Fruit fly (Drosophila melanogaster) whole organism, embryonic: ENCODE data around the gene CG4364.

Experiments
- Atf-2 ChIP-seq: fragments of 200-800 bp; sonication (Bioruptor generic); optimal IDR thresholded peaks from 2 replicates; lab custom pipeline; 2016; ENCODE audit warnings: missing biosample characterization, missing genetic modification characterization
- Blimp-1 ChIP-seq: fragments of 200-800 bp; sonication (Bioruptor generic); optimal IDR thresholded peaks from 3 replicates; lab custom pipeline; 2018; ENCODE audit warnings: missing biosample characterization, missing genetic modification characterization, mild to moderate bottlenecking, moderate library complexity, missing genetic modification reagents
- CG10147 ChIP-seq: fragments of 200-800 bp; sonication (Bioruptor generic); optimal IDR thresholded peaks from 2 replicates; lab custom pipeline; 2019; ENCODE audit warnings: missing biosample characterization, mild to moderate bottlenecking, missing genetic modification characterization, moderate library complexity
- CG11093 ChIP-seq: fragments of 200-800 bp; sonication (Bioruptor generic); IDR thresholded peaks from 3 replicates; pipeline ENCODE4 v1.3.6; 2022; ENCODE audit warnings: missing biosample characterization, missing genetic modification characterization
- CG11398 ChIP-seq: fragments of 200-800 bp; sonication (Bioruptor generic); optimal IDR thresholded peaks from 2 replicates; lab custom pipeline; 2016; ENCODE audit warnings: missing biosample characterization, missing genetic modification characterization
- CG14050 ChIP-seq: fragments of 200-800 bp; sonication (Bioruptor generic); IDR thresholded peaks from 3 replicates; pipeline ENCODE4 v1.3.6; 2022; ENCODE audit warnings: missing biosample characterization, missing genetic modification characterization
- CG14710 ChIP-seq: fragments of 200-800 bp; sonication (Bioruptor generic); optimal IDR thresholded peaks from 3 replicates; lab custom pipeline; 2019; ENCODE audit warnings: missing biosample characterization, mild to moderate bottlenecking, missing genetic modification characterization, moderate library complexity
- CG15011 ChIP-seq: fragments of 200-800 bp; sonication (Bioruptor generic); optimal IDR thresholded peaks from 3 replicates; lab custom pipeline; 2018; ENCODE audit warnings: missing biosample characterization, mild to moderate bottlenecking, missing genetic modification characterization
- CG16813 ChIP-seq: fragments of 200-800 bp; sonication (Bioruptor generic); IDR thresholded peaks from 3 replicates; pipeline ENCODE4 v1.3.6; 2022; ENCODE audit warnings: missing biosample characterization, missing genetic modification characterization; ENCODE audit not compliant: partially characterized antibody
- CG16863 ChIP-seq: fragments of 200-800 bp; sonication (Bioruptor generic); optimal IDR thresholded peaks from 3 replicates; lab custom pipeline; 2016; ENCODE audit warnings: missing biosample characterization, missing genetic modification characterization
- CG17186 ChIP-seq: fragments of 200-800 bp; sonication (Bioruptor generic); optimal IDR thresholded peaks from 3 replicates; lab custom pipeline; 2017; ENCODE audit warnings: missing biosample characterization, missing genetic modification reagents, missing genetic modification characterization
- CG32532 ChIP-seq: fragments of 200-800 bp; sonication (Bioruptor generic); IDR thresholded peaks from 2 replicates; pipeline ENCODE4 v1.3.6; 2022; ENCODE audit warnings: missing biosample characterization, missing genetic modification characterization
- CG3726 ChIP-seq: fragments of 200-800 bp; sonication (Bioruptor generic); IDR thresholded peaks from 3 replicates; pipeline ENCODE4, ENCODE4 v1.3.6; 2022; ENCODE audit warnings: missing biosample characterization, missing genetic modification characterization
- CG43689 ChIP-seq: fragments of 200-800 bp; sonication (Bioruptor generic); IDR thresholded peaks from 2 replicates; pipeline ENCODE4 v1.3.6; 2022; ENCODE audit warnings: missing biosample characterization, missing genetic modification characterization
- CG7556 ChIP-seq: fragments of 200-800 bp; sonication (Bioruptor generic); optimal IDR thresholded peaks from 2 replicates; lab custom pipeline; 2017; ENCODE audit warnings: missing biosample characterization, mild to moderate bottlenecking, missing genetic modification characterization
- CG7786 ChIP-seq: fragments of 200-800 bp; sonication (Bioruptor generic); optimal IDR thresholded peaks from 2 replicates; lab custom pipeline; 2016; ENCODE audit warnings: missing biosample characterization, missing genetic modification characterization
- CG9727 ChIP-seq: fragments of 200-800 bp; sonication (Bioruptor generic); optimal IDR thresholded peaks from 3 replicates; lab custom pipeline; 2017; ENCODE audit warnings: missing biosample characterization, mild to moderate bottlenecking, missing genetic modification characterization
- CTCF ChIP-seq: fragments of 200-800 bp; sonication (Bioruptor generic); optimal IDR thresholded peaks from 2 replicates; lab custom pipeline; 2017; ENCODE audit warnings: missing biosample characterization, mild to moderate bottlenecking, missing genetic modification characterization, moderate library complexity
- Dad ChIP-seq: fragments of 200-800 bp; sonication (Bioruptor generic); optimal IDR thresholded peaks from 3 replicates; lab custom pipeline; 2016; ENCODE audit warnings: missing biosample characterization, missing genetic modification characterization
- Dbx ChIP-seq: fragments of 200-800 bp; sonication (Bioruptor generic); IDR thresholded peaks from 3 replicates; pipeline ENCODE4 v1.3.6; 2022; ENCODE audit warnings: missing biosample characterization, missing genetic modification characterization
- Elba2 ChIP-seq: fragments of 200-800 bp; sonication (Bioruptor generic); optimal IDR thresholded peaks from 3 replicates; lab custom pipeline; 2016; ENCODE audit warnings: missing biosample characterization, missing genetic modification characterization
- Hr39 ChIP-seq: fragments of >200 bp; optimal IDR thresholded peaks from 2 replicates; lab custom pipeline; 2017
- Hr78 ChIP-seq, 2 experiments: fragments of 200-800 bp in 1 of 2; fragments of >200 bp in 1 of 2; sonication (Bioruptor generic) in 1 of 2; optimal IDR thresholded peaks; 2 replicates each; lab custom pipeline; 2017 to 2019; ENCODE audit warnings: missing biosample characterization in 2 of 2, missing genetic modification characterization in 2 of 2, mild to moderate bottlenecking in 1 of 2, moderate library complexity in 1 of 2
- Med ChIP-seq: fragments of 200-800 bp; sonication (Bioruptor generic); peaks from one replicate; lab custom pipeline; 2016; ENCODE audit warnings: missing biosample characterization, missing genetic modification characterization, mild to moderate bottlenecking, inconsistent platforms, moderate library complexity
- Nf-YC ChIP-seq: fragments of 200-800 bp; optimal IDR thresholded peaks from 3 replicates; lab custom pipeline; 2019; ENCODE audit warnings: missing biosample characterization, mild to moderate bottlenecking, missing genetic modification characterization, moderate library complexity
- PHDP ChIP-seq: fragments of 200-800 bp; sonication (Bioruptor generic); optimal IDR thresholded peaks from 3 replicates; lab custom pipeline; 2018; ENCODE audit warnings: missing biosample characterization, mild to moderate bottlenecking, missing genetic modification characterization, moderate library complexity
- Trl ChIP-seq, 3 experiments: fragments of >200 bp in 2 of 3; fragments of 200-800 bp in 1 of 3; sonication (Bioruptor generic) in 1 of 3; optimal IDR thresholded peaks; 2 replicates in 1 of 3; 3 replicates in 2 of 3; lab custom pipeline; 2016 to 2017; ENCODE audit warnings: missing biosample characterization in 1 of 3, missing genetic modification characterization in 1 of 3
- chm ChIP-seq: fragments of 200-800 bp; sonication (Bioruptor generic); IDR thresholded peaks from 2 replicates; pipeline ENCODE4 v1.3.6; 2022; ENCODE audit warnings: missing biosample characterization, missing genetic modification characterization
- gsb-n ChIP-seq: fragments of 200-800 bp; sonication (Bioruptor generic); optimal IDR thresholded peaks from 3 replicates; lab custom pipeline; 2018; ENCODE audit warnings: missing biosample characterization, mild to moderate bottlenecking, missing genetic modification characterization
- ham ChIP-seq: fragments of 200-800 bp; sonication (Bioruptor generic); IDR thresholded peaks from 2 replicates; pipeline ENCODE4 v1.3.6; 2022; ENCODE audit warnings: missing biosample characterization, missing genetic modification characterization
- hb ChIP-seq: fragments of 200-800 bp; sonication (Bioruptor generic); IDR thresholded peaks from 3 replicates; pipeline ENCODE4 v1.3.6; 2022; ENCODE audit warnings: missing biosample characterization, missing genetic modification characterization; ENCODE audit not compliant: partially characterized antibody
- insv ChIP-seq, 2 experiments: fragments of 200-800 bp; sonication (Bioruptor generic); optimal IDR thresholded peaks; 3 replicates each; lab custom pipeline; 2016 to 2018; ENCODE audit warnings: missing biosample characterization in 2 of 2, missing genetic modification characterization in 2 of 2
- jing ChIP-seq: fragments of 200-800 bp; sonication (Bioruptor generic); optimal IDR thresholded peaks from 2 replicates; lab custom pipeline; 2018; ENCODE audit warnings: missing biosample characterization, mild to moderate bottlenecking, missing genetic modification characterization
- knrl ChIP-seq: fragments of 200-800 bp; sonication (Bioruptor generic); IDR thresholded peaks from 3 replicates; pipeline ENCODE4 v1.3.6; 2022; ENCODE audit warnings: missing biosample characterization, missing genetic modification characterization; ENCODE audit not compliant: partially characterized antibody
- lmd ChIP-seq: fragments of 200-800 bp; sonication (Bioruptor generic); IDR thresholded peaks from 2 replicates; pipeline ENCODE4 v1.3.6; 2022; ENCODE audit warnings: missing biosample characterization, missing genetic modification characterization
- mirr ChIP-seq: fragments of 200-800 bp; sonication (Bioruptor generic); optimal IDR thresholded peaks from 3 replicates; lab custom pipeline; 2018; ENCODE audit warnings: missing biosample characterization, mild to moderate bottlenecking, missing genetic modification characterization
- nerfin-1 ChIP-seq: fragments of 200-800 bp; sonication (Bioruptor generic); optimal IDR thresholded peaks from 3 replicates; lab custom pipeline; 2019; ENCODE audit warnings: missing biosample characterization, mild to moderate bottlenecking, missing genetic modification characterization, moderate library complexity
- otp ChIP-seq: fragments of 200-800 bp; sonication (Bioruptor generic); IDR thresholded peaks from 3 replicates; pipeline ENCODE4, ENCODE4 v1.3.6; 2022; ENCODE audit warnings: missing biosample characterization, missing genetic modification characterization
- phol ChIP-seq: fragments of 200-800 bp; sonication (Bioruptor generic); optimal IDR thresholded peaks from 3 replicates; lab custom pipeline; 2018; ENCODE audit warnings: missing biosample characterization, mild to moderate bottlenecking, missing genetic modification characterization, moderate library complexity
- pita ChIP-seq: fragments of 200-800 bp; sonication (Bioruptor generic); optimal IDR thresholded peaks from 2 replicates; lab custom pipeline; 2017; ENCODE audit warnings: missing biosample characterization, mild to moderate bottlenecking, missing genetic modification characterization
- pros ChIP-seq: fragments of 200-800 bp; sonication (Bioruptor generic); optimal IDR thresholded peaks from 3 replicates; lab custom pipeline; 2019; ENCODE audit warnings: missing biosample characterization, mild to moderate bottlenecking, missing genetic modification characterization, moderate library complexity
- psq ChIP-seq: fragments of 200-800 bp; sonication (Bioruptor generic); optimal IDR thresholded peaks from 2 replicates; lab custom pipeline; 2017; ENCODE audit warnings: missing biosample characterization, missing genetic modification characterization
- salm ChIP-seq: fragments of 200-800 bp; sonication (Bioruptor generic); optimal IDR thresholded peaks from 2 replicates; lab custom pipeline; 2018; ENCODE audit warnings: missing biosample characterization, mild to moderate bottlenecking, missing genetic modification characterization
- shn ChIP-seq: fragments of 200-800 bp; sonication (Bioruptor generic); optimal IDR thresholded peaks from 3 replicates; lab custom pipeline; 2016; ENCODE audit warnings: missing biosample characterization, missing genetic modification characterization
- tna ChIP-seq: fragments of 200-800 bp; sonication (Bioruptor generic); IDR thresholded peaks from 2 replicates; pipeline ENCODE4 v1.3.6; 2022; ENCODE audit warnings: missing biosample characterization, missing genetic modification characterization; ENCODE audit not compliant: partially characterized antibody
- tx ChIP-seq: fragments of 200-800 bp; sonication (Bioruptor generic); optimal IDR thresholded peaks from 2 replicates; lab custom pipeline; 2016; ENCODE audit warnings: missing biosample characterization, missing genetic modification characterization
- unpg ChIP-seq: fragments of 200-800 bp; sonication (Bioruptor generic); optimal IDR thresholded peaks from 3 replicates; lab custom pipeline; 2018; ENCODE audit warnings: missing biosample characterization, mild to moderate bottlenecking, missing genetic modification characterization, moderate library complexity
- zen ChIP-seq: fragments of 200-800 bp; sonication (Bioruptor generic); optimal IDR thresholded peaks from 3 replicates; lab custom pipeline; 2018; ENCODE audit warnings: missing biosample characterization, mild to moderate bottlenecking, missing genetic modification characterization, moderate library complexity

Gene CG4364

DNA sequence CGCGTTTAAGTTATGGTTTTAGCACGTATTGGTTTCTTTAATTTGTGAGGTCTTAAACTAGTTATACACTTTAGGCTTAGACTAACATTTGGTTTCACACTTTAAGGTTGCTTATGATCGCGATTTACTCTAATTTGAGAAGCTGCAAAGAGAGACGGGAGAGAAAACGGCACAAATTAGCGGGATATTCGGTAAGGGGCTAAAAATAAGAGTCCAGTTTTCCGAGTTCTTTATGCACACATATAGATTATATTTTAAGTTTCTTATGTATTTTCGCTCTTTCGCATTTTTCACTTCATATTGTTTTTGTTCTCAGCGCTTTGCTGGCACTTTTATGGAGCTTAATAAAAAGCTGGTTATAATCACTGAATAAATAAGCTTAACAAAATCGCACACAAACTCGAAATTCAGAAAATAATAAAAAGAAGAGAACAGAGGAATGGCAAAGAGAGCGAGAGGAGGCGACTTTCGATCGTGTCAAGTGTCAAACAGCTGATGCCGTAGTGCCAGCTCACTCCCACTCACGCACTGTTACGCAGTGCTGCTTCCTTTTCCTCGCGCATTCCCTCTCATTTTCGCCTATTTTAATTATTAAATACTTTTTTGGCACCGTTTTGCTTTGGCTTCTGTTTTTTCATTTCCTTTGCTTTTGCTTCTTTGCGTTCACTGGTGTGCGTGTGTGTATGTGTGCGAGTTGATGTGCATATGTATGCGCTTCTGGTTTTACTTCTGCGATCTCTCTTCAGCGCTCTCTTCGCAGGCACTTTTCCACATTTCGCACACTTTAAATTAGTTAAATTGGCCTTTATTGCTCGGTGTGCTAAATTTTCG lies 12.8 kb downstream of the CG4364 start (continued):
- TF ChIP-seq knrl: no peak
- TF ChIP-seq CG14710 (tag; lab: Kevin White, UChicago): no peak
- TF ChIP-seq pita (GFP tag; lab: Kevin White, UChicago): no peak
- TF ChIP-seq pros (GFP tag; lab: Kevin White, UChicago): no peak
- TF ChIP-seq Elba2 (GFP tag; lab: Kevin White, UChicago): no peak
- TF ChIP-seq phol: no peak
- no peak for TF ChIP-seq CG7786 (GFP tag; lab: Kevin White, UChicago)
- no peak for TF ChIP-seq gsb-n (tag; lab: Kevin White, UChicago)
- no peak for TF ChIP-seq CG16813 (GFP tag; lab: Robert Waterston, UW)
- TF ChIP-seq CG14050 (GFP tag; lab: Robert Waterston, UW): no peak
- TF ChIP-seq Trl (optimal IDR thresholded peaks at IDR 0.05; lab: Kevin White, UChicago): peak; percentile 25 to 76
- no peak for TF ChIP-seq Trl (GFP tag; optimal IDR thresholded peaks at IDR 0.05; lab: Kevin White, UChicago)
- no peak for TF ChIP-seq CG9727
- peak in 1 of 2 experiments; percentile 11 for TF ChIP-seq insv (GFP tag; optimal IDR thresholded peaks at IDR 0.05; lab: Kevin White, UChicago)
- TF ChIP-seq PHDP (tag; lab: Kevin White, UChicago): peak; percentile 13
- TF ChIP-seq nerfin-1 (tag; lab: Kevin White, UChicago): no peak
- TF ChIP-seq Hr78 (GFP tag; optimal IDR thresholded peaks at IDR 0.05; lab: Kevin White, UChicago): peak in 1 of 2 experiments; percentile 74
- TF ChIP-seq CG43689: no peak
- TF ChIP-seq CG16863 (GFP tag; lab: Kevin White, UChicago): no peak
- no peak for TF ChIP-seq CG11398
- TF ChIP-seq psq (GFP tag; lab: Kevin White, UChicago): peak; percentile 69
- no peak for TF ChIP-seq tna
- peak; percentile 14 for TF ChIP-seq mirr (GFP tag; lab: Kevin White, UChicago)
- TF ChIP-seq, all 482 proteins: peak for 43

- 0 out of 3 replicates have a peak, but pooled peaks have one; percentile 33 for TF ChIP-seq otp (GFP tag; lab: Robert Waterston, UW)
- TF ChIP-seq CG10147 (GFP tag; lab: Kevin White, UChicago): no peak
- TF ChIP-seq lmd (GFP tag; lab: Robert Waterston, UW): 0 out of 2 replicates have a peak, but pooled peaks have one; percentile 4
- peak; percentile 50 for TF ChIP-seq CG32532
- no peak for TF ChIP-seq CTCF (GFP tag; lab: Kevin White, UChicago)
- 0 out of 3 replicates have a peak, but pooled peaks have one; percentile 12 for TF ChIP-seq CG3726 (GFP tag; lab: Robert Waterston, UW)
- TF ChIP-seq Atf-2 (GFP tag; lab: Kevin White, UChicago): no peak
- no peak for TF ChIP-seq CG15011 (GFP tag; lab: Kevin White, UChicago)
- no peak for TF ChIP-seq knrl
- TF ChIP-seq CG17186: no peak
- 0 out of 3 replicates have a peak, but pooled peaks have one; percentile 20 for TF ChIP-seq CG11093 (GFP tag; lab: Robert Waterston, UW)
- no peak for TF ChIP-seq Hr78 (GFP tag; optimal IDR thresholded peaks at IDR 0.05; lab: Kevin White, UChicago)
- TF ChIP-seq Dbx (GFP tag; lab: Robert Waterston, UW): 0 out of 3 replicates have a peak, but pooled peaks have one; percentile 36
- TF ChIP-seq salm (tag; lab: Kevin White, UChicago): no peak
- peak; percentile 54 for TF ChIP-seq Med (GFP tag; lab: Kevin White, UChicago)
- 0 out of 2 replicates have a peak, but pooled peaks have one; percentile 40 for TF ChIP-seq chm
- no peak for TF ChIP-seq jing (GFP tag; lab: Kevin White, UChicago)
- TF ChIP-seq tx (GFP tag; lab: Kevin White, UChicago): no peak
- 0 out of 3 replicates have a peak, but pooled peaks have one; percentile 29 for TF ChIP-seq hb (GFP tag; lab: Robert Waterston, UW)
- TF ChIP-seq Dad (GFP tag; lab: Kevin White, UChicago): no peak
- TF ChIP-seq Nf-YC (tag; lab: Kevin White, UChicago): no peak
- TF ChIP-seq shn (GFP tag; lab: Kevin White, UChicago): no peak
- peak; percentile 54 for TF ChIP-seq Hr39 (lab: Kevin White, UChicago)
- no peak for TF ChIP-seq ham (GFP tag; lab: Robert Waterston, UW)
- no peak for TF ChIP-seq unpg (GFP tag; lab: Kevin White, UChicago)
- TF ChIP-seq Blimp-1 (GFP tag; lab: Kevin White, UChicago): no peak
- TF ChIP-seq zen (tag; lab: Kevin White, UChicago): no peak
- TF ChIP-seq CG7556: no peak
These were observed 13.5 kb downstream of the CG4364 start for dm6 chr2L:9697561-9697960.
